Fruit fly (Drosophila melanogaster) whole organism: ENCODE results near the gene CG43084.

Experiments
- EcR ChIP-seq, 2 experiments: fragments of >200 bp; optimal IDR thresholded peaks; 2 replicates each; lab custom pipeline; 2017; ENCODE audit warnings: missing biosample characterization in 2 of 2, missing genetic modification characterization in 2 of 2, missing genetic modification reagents in 2 of 2
- pan ChIP-seq: fragments of >200 bp; optimal IDR thresholded peaks from 2 replicates; lab custom pipeline; 2017
- psq ChIP-seq: fragments of >200 bp; optimal IDR thresholded peaks from 2 replicates; lab custom pipeline; 2017
- usp ChIP-seq: fragments of >200 bp; optimal IDR thresholded peaks from 2 replicates; lab custom pipeline; 2017; ENCODE audit warnings: missing biosample characterization, missing genetic modification characterization, mixed read lengths

dm6 chr3L:15699626-15700337 is 49.1 kb downstream of the CG43084 start, which contains the start of gene comm2:
- TF ChIP-seq psq (lab: Kevin White, UChicago) (no peak), pan (lab: Kevin White, UChicago) (no peak), EcR (GFP tag; optimal IDR thresholded peaks at IDR 0.05; lab: Kevin White, UChicago) (no peak), usp (GFP tag; lab: Kevin White, UChicago) (no peak)
